Fruit fly (Drosophila melanogaster): ENCODE data around the gene daw.
A peak's percentile ranks its signal among the peaks of the same experiment; 100 is the strongest.

- peak in 1 of 2 experiments; percentile 57 for TF ChIP-seq CTCF (optimal IDR thresholded peaks at IDR 0.05)
- no peak for TF ChIP-seq CG8478 (optimal IDR thresholded peaks at IDR 0.05)
Observed at dm6 chr2L:2855204-2855768, 50.2 kb downstream of the daw start.
